Worm (Caenorhabditis elegans): ENCODE results near the gene npp-5.

DNA sequence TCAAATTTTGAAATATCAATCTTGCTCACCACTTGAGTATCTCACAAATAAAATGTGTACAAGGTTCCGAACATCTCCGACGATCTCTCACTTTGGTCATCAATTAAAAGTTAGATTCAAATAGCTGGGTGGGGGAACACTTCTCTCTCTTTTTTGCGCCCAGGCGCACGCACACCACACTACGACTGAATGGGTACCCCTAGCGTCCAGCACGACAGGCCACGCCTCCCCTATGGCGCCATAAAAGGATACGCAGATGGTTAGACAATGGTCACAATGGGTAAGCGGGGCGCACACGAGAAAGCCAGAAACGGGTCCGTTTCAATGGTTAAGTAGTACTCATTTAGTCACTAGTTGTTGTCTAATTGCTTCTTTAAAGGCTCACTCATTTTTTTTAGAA is 30.3 kb upstream of the npp-5 start:
- no peak for TF ChIP-seq unc-62 (GFP tag; optimal IDR thresholded peaks at IDR 0.05)
- TF ChIP-seq ceh-16 (tag; optimal IDR thresholded peaks at IDR 0.05) = no peak
- no peak for TF ChIP-seq mdl-1 (tag; optimal IDR thresholded peaks at IDR 0.05)
- TF ChIP-seq unc-39 (tag; optimal IDR thresholded peaks at IDR 0.05) = no peak
- TF ChIP-seq ceh-82 (tag; optimal IDR thresholded peaks at IDR 0.05) = no peak
